Worm (Caenorhabditis elegans) whole organism, L4/young adult: ENCODE measurements around the gene ZK177.9.

Experiments used
- dao-5 ChIP-seq: sonication (generic microtip); optimal IDR thresholded peaks from 2 replicates; lab custom pipeline; 2016; ENCODE audit warnings: missing genotype, missing genetic modification characterization, moderate library complexity, missing compliant biosample characterization
- him-1 ChIP-seq: sonication (generic microtip); optimal IDR thresholded peaks from 2 replicates; lab custom pipeline; 2016; ENCODE audit warnings: missing genotype, missing genetic modification reagents, missing genetic modification characterization, missing compliant biosample characterization

ce11 chrII:5494405-5494804 lies 23.1 kb downstream of the ZK177.9 start, which contains the start of gene F12A10.6:
- no peak for TF ChIP-seq him-1 (tag; lab: Kevin White, UChicago)
- no peak for TF ChIP-seq dao-5 (tag; lab: Kevin White, UChicago)
